Fruit fly (Drosophila melanogaster) whole organism, embryonic: ENCODE measurements around the gene mAcon2.

Experiments
- Aef1 ChIP-seq: fragments of 200-800 bp; sonication (Bioruptor generic); IDR thresholded peaks from 3 replicates; pipeline ENCODE4 v1.3.6; 2022; ENCODE audit warnings: missing biosample characterization, missing genetic modification characterization
- Antp ChIP-seq: fragments of 200-800 bp; sonication (Bioruptor generic); optimal IDR thresholded peaks from 3 replicates; lab custom pipeline; 2016; ENCODE audit warnings: missing biosample characterization, missing genetic modification characterization
- CG10274 ChIP-seq: fragments of 200-800 bp; sonication (Bioruptor generic); optimal IDR thresholded peaks from 3 replicates; lab custom pipeline; 2017; ENCODE audit warnings: missing biosample characterization, mild to moderate bottlenecking, missing genetic modification characterization
- CG11085 ChIP-seq: fragments of 200-800 bp; sonication (Bioruptor generic); IDR thresholded peaks from 2 replicates; pipeline ENCODE4 v1.3.6; 2022; ENCODE audit warnings: missing biosample characterization, missing genetic modification characterization
- CG12071 ChIP-seq: fragments of 200-800 bp; sonication (Bioruptor generic); optimal IDR thresholded peaks from 3 replicates; lab custom pipeline; 2018; ENCODE audit warnings: missing biosample characterization, mild to moderate bottlenecking, missing genetic modification characterization
- CG12769 ChIP-seq: fragments of 200-800 bp; sonication (Bioruptor generic); optimal IDR thresholded peaks from 2 replicates; lab custom pipeline; 2019; ENCODE audit warnings: missing biosample characterization, mild to moderate bottlenecking, missing genetic modification characterization, moderate library complexity
- CG15514 ChIP-seq: fragments of 200-800 bp; sonication (Bioruptor generic); optimal IDR thresholded peaks from 3 replicates; lab custom pipeline; 2017; ENCODE audit warnings: missing biosample characterization, missing genetic modification characterization, mild to moderate bottlenecking, moderate library complexity, missing genetic modification reagents
- CG18262 ChIP-seq: fragments of 200-800 bp; optimal IDR thresholded peaks from 3 replicates; lab custom pipeline; 2019; ENCODE audit warnings: missing biosample characterization, mild to moderate bottlenecking, missing genetic modification characterization, moderate library complexity
- CG18599 ChIP-seq: fragments of 200-800 bp; sonication (Bioruptor generic); optimal IDR thresholded peaks from 3 replicates; lab custom pipeline; 2017; ENCODE audit warnings: missing biosample characterization, missing genetic modification characterization, mild to moderate bottlenecking, moderate library complexity, missing genetic modification reagents
- CG18619 ChIP-seq: fragments of 200-800 bp; sonication (Bioruptor generic); optimal IDR thresholded peaks from 3 replicates; lab custom pipeline; 2017; ENCODE audit warnings: missing biosample characterization, mild to moderate bottlenecking, missing genetic modification characterization
- CG2120 ChIP-seq: fragments of 200-800 bp; sonication (Bioruptor generic); optimal IDR thresholded peaks from 3 replicates; lab custom pipeline; 2016; ENCODE audit warnings: missing biosample characterization, missing genetic modification characterization
- CG31224 ChIP-seq: fragments of 200-800 bp; sonication (Bioruptor generic); IDR thresholded peaks from 2 replicates; pipeline ENCODE4 v1.3.6; 2022; ENCODE audit warnings: missing biosample characterization, missing genetic modification characterization
- CG32532 ChIP-seq: fragments of 200-800 bp; sonication (Bioruptor generic); IDR thresholded peaks from 2 replicates; pipeline ENCODE4 v1.3.6; 2022; ENCODE audit warnings: missing biosample characterization, missing genetic modification characterization
- CG3281 ChIP-seq: fragments of 200-800 bp; sonication (Bioruptor generic); optimal IDR thresholded peaks from 3 replicates; lab custom pipeline; 2017; ENCODE audit warnings: missing biosample characterization, mild to moderate bottlenecking, missing genetic modification characterization
- CG3847 ChIP-seq: fragments of 200-800 bp; sonication (Bioruptor generic); IDR thresholded peaks from 2 replicates; pipeline ENCODE4 v1.3.6; 2022; ENCODE audit warnings: missing biosample characterization, missing genetic modification characterization
- CG6654 ChIP-seq: fragments of 200-800 bp; sonication (Bioruptor generic); optimal IDR thresholded peaks from 2 replicates; lab custom pipeline; 2017; ENCODE audit warnings: missing biosample characterization, mild to moderate bottlenecking, missing genetic modification characterization
- CG7839 ChIP-seq: fragments of 200-800 bp; sonication (Bioruptor generic); optimal IDR thresholded peaks from 3 replicates; lab custom pipeline; 2018; ENCODE audit warnings: missing biosample characterization, mild to moderate bottlenecking, missing genetic modification characterization, moderate library complexity
- CG9215 ChIP-seq: fragments of 200-800 bp; sonication (Bioruptor generic); IDR thresholded peaks from 2 replicates; pipeline ENCODE4 v1.3.6; 2022; ENCODE audit warnings: missing biosample characterization, missing genetic modification characterization
- CG9727 ChIP-seq: fragments of 200-800 bp; sonication (Bioruptor generic); optimal IDR thresholded peaks from 3 replicates; lab custom pipeline; 2017; ENCODE audit warnings: missing biosample characterization, mild to moderate bottlenecking, missing genetic modification characterization
- CoRest ChIP-seq: fragments of 200-800 bp; sonication (Bioruptor generic); optimal IDR thresholded peaks from 3 replicates; lab custom pipeline; 2018; ENCODE audit warnings: missing biosample characterization, mild to moderate bottlenecking, missing genetic modification characterization, moderate library complexity
- D19A ChIP-seq: fragments of 200-800 bp; optimal IDR thresholded peaks from 3 replicates; lab custom pipeline; 2019; ENCODE audit warnings: missing biosample characterization, mild to moderate bottlenecking, missing genetic modification characterization, moderate library complexity
- D19B ChIP-seq: fragments of 200-800 bp; sonication (Bioruptor generic); optimal IDR thresholded peaks from 2 replicates; lab custom pipeline; 2017; ENCODE audit warnings: missing biosample characterization, mild to moderate bottlenecking, missing genetic modification characterization
- Dip2 ChIP-seq: fragments of 200-800 bp; sonication (Bioruptor generic); IDR thresholded peaks from 2 replicates; pipeline ENCODE4 v1.3.6; 2022; ENCODE audit warnings: missing biosample characterization, missing genetic modification characterization
- E2f1 ChIP-seq: fragments of 200-800 bp; sonication (Bioruptor generic); IDR thresholded peaks from 2 replicates; pipeline ENCODE4 v1.3.6; 2022; ENCODE audit warnings: missing biosample characterization, missing genetic modification characterization
- Fer3 ChIP-seq: fragments of 200-800 bp; sonication (Bioruptor generic); optimal IDR thresholded peaks from 2 replicates; lab custom pipeline; 2018; ENCODE audit warnings: missing biosample characterization, mild to moderate bottlenecking, missing genetic modification characterization, moderate library complexity
- HmgZ ChIP-seq: fragments of 200-800 bp; sonication (Bioruptor generic); optimal IDR thresholded peaks from 2 replicates; lab custom pipeline; 2018; ENCODE audit warnings: missing biosample characterization, mild to moderate bottlenecking, missing genetic modification characterization
- Hmr ChIP-seq: fragments of 200-800 bp; sonication (Bioruptor generic); optimal IDR thresholded peaks from 3 replicates; lab custom pipeline; 2017; ENCODE audit warnings: mild to moderate bottlenecking, missing biosample characterization, missing genetic modification reagents, missing genetic modification characterization
- Hr51 ChIP-seq, 2 experiments: fragments of 200-800 bp; sonication (Bioruptor generic); optimal IDR thresholded peaks; 2 replicates in 1 of 2; 3 replicates in 1 of 2; lab custom pipeline; 2016 to 2018; ENCODE audit warnings: missing biosample characterization in 2 of 2, missing genetic modification characterization in 2 of 2, mild to moderate bottlenecking in 1 of 2, moderate library complexity in 1 of 2
- Mes4 ChIP-seq: fragments of 200-800 bp; sonication (Bioruptor generic); optimal IDR thresholded peaks from 2 replicates; lab custom pipeline; 2016; ENCODE audit warnings: missing biosample characterization, missing genetic modification characterization
- Opbp ChIP-seq: fragments of 200-800 bp; sonication (Bioruptor generic); IDR thresholded peaks from 3 replicates; pipeline ENCODE4 v1.3.6; 2022; ENCODE audit warnings: missing biosample characterization, missing genetic modification characterization; ENCODE audit not compliant: partially characterized antibody
- Side ChIP-seq: fragments of 200-800 bp; sonication (Bioruptor generic); optimal IDR thresholded peaks from 2 replicates; lab custom pipeline; 2016; ENCODE audit warnings: missing biosample characterization, missing genetic modification characterization
- Taf1 ChIP-seq: fragments of 200-800 bp; sonication (Bioruptor generic); IDR thresholded peaks from 2 replicates; pipeline ENCODE4 v1.3.6; 2022; ENCODE audit warnings: missing biosample characterization, missing genetic modification characterization
- al ChIP-seq: fragments of 200-800 bp; sonication (Bioruptor generic); IDR thresholded peaks from 2 replicates; pipeline ENCODE4 v1.3.6; 2022; ENCODE audit warnings: missing biosample characterization, missing genetic modification characterization
- bcd ChIP-seq: fragments of 200-800 bp; sonication (Bioruptor generic); optimal IDR thresholded peaks from 2 replicates; lab custom pipeline; 2017; ENCODE audit warnings: missing biosample characterization, mild to moderate bottlenecking, missing genetic modification characterization
- caup ChIP-seq: fragments of 200-800 bp; sonication (Bioruptor generic); optimal IDR thresholded peaks from 3 replicates; lab custom pipeline; 2017; ENCODE audit warnings: missing biosample characterization, mild to moderate bottlenecking, missing genetic modification characterization, moderate library complexity; ENCODE audit not compliant: severe bottlenecking
- corto ChIP-seq: fragments of 200-800 bp; sonication (Bioruptor generic); optimal IDR thresholded peaks from 2 replicates; lab custom pipeline; 2016; ENCODE audit warnings: missing biosample characterization, mild to moderate bottlenecking, missing genetic modification characterization, moderate library complexity
- cwo ChIP-seq: fragments of 200-800 bp; sonication (Bioruptor generic); optimal IDR thresholded peaks from 3 replicates; lab custom pipeline; 2017; ENCODE audit warnings: missing biosample characterization, missing genetic modification characterization, mild to moderate bottlenecking, moderate library complexity, missing genetic modification reagents
- da ChIP-seq: fragments of 200-800 bp; sonication (Bioruptor generic); optimal IDR thresholded peaks from 2 replicates; lab custom pipeline; 2016; ENCODE audit warnings: missing biosample characterization, missing genetic modification characterization
- dysf ChIP-seq: fragments of 200-800 bp; sonication (Bioruptor generic); IDR thresholded peaks from 3 replicates; pipeline ENCODE4 v1.3.6; 2022; ENCODE audit warnings: missing biosample characterization, missing genetic modification characterization
- gem ChIP-seq: fragments of 200-800 bp; sonication (Bioruptor generic); optimal IDR thresholded peaks from 2 replicates; lab custom pipeline; 2019; ENCODE audit warnings: missing biosample characterization, mild to moderate bottlenecking, missing genetic modification characterization, moderate library complexity
- ind ChIP-seq: fragments of 200-800 bp; sonication (Bioruptor generic); optimal IDR thresholded peaks from 3 replicates; lab custom pipeline; 2016; ENCODE audit warnings: missing biosample characterization, missing genetic modification characterization
- jing ChIP-seq: fragments of 200-800 bp; sonication (Bioruptor generic); optimal IDR thresholded peaks from 2 replicates; lab custom pipeline; 2018; ENCODE audit warnings: missing biosample characterization, mild to moderate bottlenecking, missing genetic modification characterization
- lbe ChIP-seq: fragments of 200-800 bp; sonication (Bioruptor generic); optimal IDR thresholded peaks from 2 replicates; lab custom pipeline; 2016; ENCODE audit warnings: missing biosample characterization, mild to moderate bottlenecking, missing genetic modification characterization
- lola ChIP-seq, 3 experiments: fragments of >200 bp in 2 of 3; fragments of 200-800 bp in 1 of 3; sonication (Bioruptor generic) in 1 of 3; optimal IDR thresholded peaks; 2 replicates each; lab custom pipeline; 2017 to 2019; ENCODE audit warnings: missing biosample characterization in 3 of 3, missing genetic modification characterization in 3 of 3, mild to moderate bottlenecking in 1 of 3, moderate library complexity in 1 of 3
- prd ChIP-seq, 3 experiments: fragments of >200 bp in 2 of 3; fragments of 200-800 bp in 1 of 3; sonication (Bioruptor generic) in 1 of 3; optimal IDR thresholded peaks in 2 of 3; IDR thresholded peaks in 1 of 3; 2 replicates in 2 of 3; 3 replicates in 1 of 3; pipeline versions ENCODE4 v1.3.6 to Lab custom; 2017 to 2022; ENCODE audit warnings: missing biosample characterization in 1 of 3, missing genetic modification characterization in 1 of 3
- shn ChIP-seq: fragments of 200-800 bp; sonication (Bioruptor generic); optimal IDR thresholded peaks from 3 replicates; lab custom pipeline; 2016; ENCODE audit warnings: missing biosample characterization, missing genetic modification characterization
- slbo ChIP-seq: fragments of 200-800 bp; sonication (Bioruptor generic); IDR thresholded peaks from 2 replicates; pipeline ENCODE4 v1.3.6; 2022; ENCODE audit warnings: missing biosample characterization, missing genetic modification characterization
- zen2 ChIP-seq: fragments of 200-800 bp; sonication (Bioruptor generic); IDR thresholded peaks from 3 replicates; pipeline ENCODE4 v1.3.6; 2022; ENCODE audit warnings: missing biosample characterization, missing genetic modification characterization; ENCODE audit not compliant: partially characterized antibody

Gene mAcon2

dm6 chr3R:11153799-11154273, 16.9 kb downstream of the mAcon2 start, which contains the start of gene Ugt302K1:
TSS of gene Ugt302K1 (minus strand) at chr3R:11153849.
- TF ChIP-seq jing (GFP tag; lab: Kevin White, UChicago): no peak
- peak; percentile 10; the same call in 1 of the 3 replicates for TF ChIP-seq Aef1 (GFP tag; lab: Robert Waterston, UW)
- 0 out of 2 replicates have a peak, but pooled peaks have one; percentile 30 for TF ChIP-seq CG11085 (GFP tag; lab: Robert Waterston, UW)
- TF ChIP-seq CG18619: no peak
- TF ChIP-seq Antp (GFP tag; lab: Kevin White, UChicago): no peak
- TF ChIP-seq Mes4 (GFP tag; lab: Kevin White, UChicago): no peak
- peak; percentile 56; the same call in 1 of the 2 replicates for TF ChIP-seq al (GFP tag; lab: Robert Waterston, UW)
- peak; percentile 13 for TF ChIP-seq Hmr (GFP tag; lab: Kevin White, UChicago)
- TF ChIP-seq shn (GFP tag; lab: Kevin White, UChicago): no peak
- peak in 1 of 2 experiments; percentile 2 for TF ChIP-seq Hr51 (GFP tag; optimal IDR thresholded peaks at IDR 0.05; lab: Kevin White, UChicago)
- TF ChIP-seq E2f1 (GFP tag; lab: Robert Waterston, UW): no peak
- peak; percentile 32; the same call in 1 of the 2 replicates for TF ChIP-seq Taf1 (GFP tag; lab: Robert Waterston, UW)
- TF ChIP-seq CG10274 (GFP tag; lab: Kevin White, UChicago): peak; percentile 15
- peak; percentile 45 for TF ChIP-seq D19B
- TF ChIP-seq CG7839: peak; percentile 47
- TF ChIP-seq prd (optimal IDR thresholded peaks at IDR 0.05; lab: Kevin White, UChicago): no peak
- TF ChIP-seq prd (GFP tag; IDR thresholded peaks at IDR 0.05; lab: Robert Waterston, UW): peak; percentile 17; the same call in 1 of the 3 replicates
- peak; percentile 2 for TF ChIP-seq CoRest (tag; lab: Kevin White, UChicago)
- no peak for TF ChIP-seq HmgZ (tag; lab: Kevin White, UChicago)
- TF ChIP-seq lbe (GFP tag; lab: Kevin White, UChicago): peak; percentile 58
- peak; percentile 66 for TF ChIP-seq CG18599 (GFP tag; lab: Kevin White, UChicago)
- TF ChIP-seq ind (GFP tag; lab: Kevin White, UChicago): peak; percentile 21
- TF ChIP-seq CG2120 (GFP tag; lab: Kevin White, UChicago): peak; percentile 13
- TF ChIP-seq CG31224 (GFP tag; lab: Robert Waterston, UW): 0 out of 2 replicates have a peak, but pooled peaks have one; percentile 22
- TF ChIP-seq slbo (GFP tag; lab: Robert Waterston, UW): peak; percentile 64
- TF ChIP-seq CG15514: peak; percentile 6
- TF ChIP-seq CG3847 (GFP tag; lab: Robert Waterston, UW): 0 out of 2 replicates have a peak, but pooled peaks have one; percentile 28
- TF ChIP-seq caup (GFP tag; lab: Kevin White, UChicago): peak; percentile 1
- no peak for TF ChIP-seq Dip2
- peak; percentile 56 for TF ChIP-seq CG3281
- TF ChIP-seq da (GFP tag; lab: Kevin White, UChicago): no peak
- peak; percentile 73 for TF ChIP-seq D19A
- TF ChIP-seq Fer3: peak; percentile 33
- peak; percentile 37 for TF ChIP-seq cwo (GFP tag; lab: Kevin White, UChicago)
- TF ChIP-seq CG6654: no peak
- no peak for TF ChIP-seq CG18262 (tag; lab: Kevin White, UChicago)
- TF ChIP-seq CG9215 (GFP tag; lab: Robert Waterston, UW): 0 out of 2 replicates have a peak, but pooled peaks have one; percentile 15
- TF ChIP-seq Opbp (GFP tag; lab: Robert Waterston, UW): no peak
- TF ChIP-seq zen2: no peak
- no peak for TF ChIP-seq CG12071 (GFP tag; lab: Kevin White, UChicago)
- TF ChIP-seq CG9727 (GFP tag; lab: Kevin White, UChicago): peak; percentile 16
- TF ChIP-seq CG12769 (tag; lab: Kevin White, UChicago): peak; percentile 13
- peak; percentile 57 for TF ChIP-seq corto
- TF ChIP-seq gem (tag; lab: Kevin White, UChicago): peak; percentile 56
- peak; percentile 75 for TF ChIP-seq CG32532 (GFP tag; lab: Robert Waterston, UW)
- TF ChIP-seq dysf (GFP tag; lab: Robert Waterston, UW): peak; percentile 36; the same call in 1 of the 3 replicates
- TF ChIP-seq Side (GFP tag; lab: Kevin White, UChicago): no peak
- peak; percentile 28 for TF ChIP-seq bcd (GFP tag; lab: Kevin White, UChicago)
- no peak for TF ChIP-seq lola (GFP tag; optimal IDR thresholded peaks at IDR 0.05; lab: Kevin White, UChicago)
